Fruit fly (Drosophila melanogaster): ENCODE results near the gene cana.

dm6 chr2L:11227258-11227657 is 42.3 kb upstream of the cana start:
- TF ChIP-seq CG34367 (tag; optimal IDR thresholded peaks at IDR 0.05) (no peak), Pif1B (GFP tag; optimal IDR thresholded peaks at IDR 0.05) (no peak), Snoo (tag; optimal IDR thresholded peaks at IDR 0.05) (no peak), gl (tag; optimal IDR thresholded peaks at IDR 0.05) (no peak), CG32121 (GFP tag; IDR thresholded peaks at IDR 0.05) (no peak), CG17806 (tag; optimal IDR thresholded peaks at IDR 0.05) (no peak), CG9948 (tag; optimal IDR thresholded peaks at IDR 0.05) (no peak), EcR (GFP tag; optimal IDR thresholded peaks at IDR 0.05) (no peak), Pif1A (GFP tag; optimal IDR thresholded peaks at IDR 0.05) (no peak)

All from whole organism, pupa.